Worm (Caenorhabditis elegans) whole organism, young adult: ENCODE measurements around the gene B0361.11.

Experiments used
- F49E8.2 ChIP-seq: sonication (generic microtip); optimal IDR thresholded peaks from 3 replicates; lab custom pipeline; 2017; ENCODE audit warnings: missing genetic modification characterization, mild to moderate bottlenecking, missing compliant biosample characterization, antibody characterized with exemption, moderate library complexity; ENCODE audit not compliant: insufficient read depth
- cebp-2 ChIP-seq: fragments of 200-800 bp; sonication (Bioruptor generic); IDR thresholded peaks from 2 replicates; pipeline ENCODE4 v1.3.6; 2022; ENCODE audit warnings: missing genetic modification characterization, missing compliant biosample characterization
- hlh-12 ChIP-seq: sonication (generic microtip); optimal IDR thresholded peaks from 2 replicates; lab custom pipeline; 2016; ENCODE audit warnings: missing genetic modification characterization, missing compliant biosample characterization
- lag-1 ChIP-seq: fragments of 200-800 bp; sonication (Bioruptor generic); IDR thresholded peaks from 2 replicates; pipeline ENCODE4 v1.3.6; 2022; ENCODE audit warnings: missing genetic modification reagents, missing genetic modification characterization, missing compliant biosample characterization
- nhr-179 ChIP-seq: sonication (generic microtip); optimal IDR thresholded peaks from 2 replicates; lab custom pipeline; 2016; ENCODE audit warnings: mild to moderate bottlenecking, missing genetic modification characterization, missing compliant biosample characterization
- pbrm-1 ChIP-seq: fragments of 200-800 bp; sonication (Bioruptor generic); IDR thresholded peaks from 2 replicates; pipeline ENCODE4 v1.3.6; 2022; ENCODE audit warnings: missing genetic modification reagents, missing genetic modification characterization, missing compliant biosample characterization
- repo-1 ChIP-seq: sonication (generic microtip); optimal IDR thresholded peaks from 2 replicates; lab custom pipeline; 2017; ENCODE audit warnings: mild to moderate bottlenecking, missing genetic modification characterization, missing compliant biosample characterization
- snpc-1.1 ChIP-seq: sonication (generic microtip); optimal IDR thresholded peaks from 2 replicates; lab custom pipeline; 2017; ENCODE audit warnings: missing genetic modification characterization, mild to moderate bottlenecking, missing compliant biosample characterization, antibody characterized with exemption, moderate library complexity, missing genotype, missing genetic modification reagents; ENCODE audit not compliant: insufficient read depth
- snpc-1.3 ChIP-seq: sonication (generic microtip); optimal IDR thresholded peaks from 2 replicates; lab custom pipeline; 2017; ENCODE audit warnings: missing genetic modification characterization, mild to moderate bottlenecking, missing compliant biosample characterization, antibody characterized with exemption, moderate library complexity, missing genotype, missing genetic modification reagents; ENCODE audit not compliant: insufficient read depth
- snpc-4 ChIP-seq, 5 experiments: fragments of 150-350 bp in 1 of 5; sonication (generic microtip) in 4 of 5; optimal IDR thresholded peaks; 2 replicates each; lab custom pipeline; 2014 to 2018; ENCODE audit warnings: missing genetic modification characterization in 5 of 5, missing biosample characterization in 3 of 5, antibody characterized with exemption in 2 of 5, mild to moderate bottlenecking in 2 of 5, missing compliant biosample characterization in 2 of 5, missing genotype in 2 of 5, moderate library complexity in 2 of 5, missing genetic modification reagents in 1 of 5
- tbx-9 ChIP-seq: sonication (generic microtip); optimal IDR thresholded peaks from 2 replicates; lab custom pipeline; 2016; ENCODE audit warnings: borderline replicate concordance, missing genetic modification characterization, inconsistent platforms, missing compliant biosample characterization
- unc-130 ChIP-seq: sonication (generic microtip); optimal IDR thresholded peaks from 2 replicates; lab custom pipeline; 2016; ENCODE audit warnings: missing genetic modification reagents, missing genetic modification characterization, missing compliant biosample characterization
- unc-62 ChIP-seq: fragments of 150-350 bp; optimal IDR thresholded peaks from 2 replicates; lab custom pipeline; 2014; ENCODE audit warnings: missing biosample characterization, missing genetic modification reagents, missing genetic modification characterization
- ztf-22 ChIP-seq: fragments of 200-800 bp; sonication (Bioruptor generic); optimal IDR thresholded peaks from 2 replicates; lab custom pipeline; 2018; ENCODE audit warnings: mild to moderate bottlenecking, missing genetic modification characterization, moderate library complexity, missing compliant biosample characterization

DNA sequence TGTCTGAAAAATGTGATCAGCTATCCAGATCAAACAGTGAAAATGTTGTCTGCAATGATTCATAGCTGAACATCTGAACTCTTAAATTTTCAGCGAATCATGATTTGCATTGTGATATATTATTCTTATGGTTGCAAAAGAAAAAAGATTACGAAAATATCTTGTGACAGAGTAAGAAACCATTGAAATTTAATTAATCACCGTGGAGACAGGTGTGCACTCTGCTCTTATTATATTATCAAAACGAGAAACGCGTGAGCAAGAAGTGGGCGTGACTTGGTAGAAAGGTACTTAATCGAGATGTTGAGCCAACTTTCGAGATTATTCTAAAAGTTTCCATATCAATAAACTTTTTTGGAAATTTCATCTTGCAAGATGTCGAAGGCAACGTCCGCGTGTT is 34.4 kb upstream of the B0361.11 start, which contains the start of gene osm-10:
- TF ChIP-seq pbrm-1 (GFP tag; lab: Robert Waterston, UW): no peak
- TF ChIP-seq snpc-4 (GFP tag; optimal IDR thresholded peaks at IDR 0.05; lab: Kevin White, UChicago): no peak
- no peak for TF ChIP-seq snpc-4 (tag; optimal IDR thresholded peaks at IDR 0.05; lab: Kevin White, UChicago)
- TF ChIP-seq snpc-1.3: no peak
- no peak for TF ChIP-seq cebp-2 (GFP tag; lab: Robert Waterston, UW)
- no peak for TF ChIP-seq unc-62 (GFP tag; lab: Kevin White, UChicago)
- TF ChIP-seq repo-1 (tag; lab: Kevin White, UChicago): no peak
- no peak for TF ChIP-seq lag-1
- TF ChIP-seq snpc-1.1 (tag; lab: Kevin White, UChicago): no peak
- no peak for TF ChIP-seq tbx-9
- TF ChIP-seq F49E8.2 (tag; lab: Kevin White, UChicago): no peak
- no peak for TF ChIP-seq ztf-22 (GFP tag; lab: Kevin White, UChicago)
- TF ChIP-seq unc-130 (GFP tag; lab: Kevin White, UChicago): no peak
- no peak for TF ChIP-seq nhr-179
- no peak for TF ChIP-seq hlh-12 (tag; lab: Kevin White, UChicago)
